Worm (Caenorhabditis elegans) whole organism, early embryonic: Measurements from ENCODE around the gene srh-192.

ENCODE experiments used
- B0310.2 ChIP-seq: sonication (generic microtip); optimal IDR thresholded peaks from 2 replicates; lab custom pipeline; 2016; ENCODE audit warnings: mild to moderate bottlenecking, missing genetic modification characterization, missing compliant biosample characterization
- F13C5.2 ChIP-seq: sonication (generic microtip); optimal IDR thresholded peaks from 2 replicates; lab custom pipeline; 2017; ENCODE audit warnings: mild to moderate bottlenecking, missing genetic modification characterization, inconsistent platforms, missing compliant biosample characterization
- aly-1 ChIP-seq: sonication (generic microtip); optimal IDR thresholded peaks from 2 replicates; lab custom pipeline; 2016; ENCODE audit warnings: missing genetic modification characterization, missing compliant biosample characterization
- ama-1 ChIP-seq: fragments of 150-350 bp; optimal IDR thresholded peaks from 2 replicates; lab custom pipeline; 2014
- ceh-13 ChIP-seq: fragments of 200-800 bp; sonication (Bioruptor generic); optimal IDR thresholded peaks from 2 replicates; lab custom pipeline; 2018; ENCODE audit warnings: mild to moderate bottlenecking, missing genetic modification characterization, missing compliant biosample characterization
- ceh-36 ChIP-seq: sonication (generic microtip); optimal IDR thresholded peaks from 2 replicates; lab custom pipeline; 2016; ENCODE audit warnings: missing genetic modification characterization, inconsistent platforms, missing compliant biosample characterization
- ets-7 ChIP-seq: sonication (generic microtip); optimal IDR thresholded peaks from 2 replicates; lab custom pipeline; 2016; ENCODE audit warnings: missing genotype, missing genetic modification characterization, missing compliant biosample characterization
- flt-1 ChIP-seq: fragments of 200-800 bp; sonication (Bioruptor generic); IDR thresholded peaks from 2 replicates; pipeline ENCODE4 v1.3.6; 2022; ENCODE audit warnings: missing genetic modification characterization, missing compliant biosample characterization
- hmbx-1 ChIP-seq: sonication (generic microtip); optimal IDR thresholded peaks from 2 replicates; lab custom pipeline; 2016; ENCODE audit warnings: mild to moderate bottlenecking, missing genetic modification characterization, missing compliant biosample characterization
- hmg-4 ChIP-seq: fragments of 200-800 bp; sonication (Bioruptor generic); optimal IDR thresholded peaks from 2 replicates; lab custom pipeline; 2018; ENCODE audit warnings: mild to moderate bottlenecking, missing genetic modification characterization, missing compliant biosample characterization
- hnd-1 ChIP-seq: sonication (generic microtip); optimal IDR thresholded peaks from 2 replicates; lab custom pipeline; 2016; ENCODE audit warnings: missing genetic modification characterization, missing compliant biosample characterization
- pes-1 ChIP-seq: fragments of 200-800 bp; sonication (Bioruptor generic); IDR thresholded peaks from 2 replicates; pipeline ENCODE4 v1.3.6; 2022; ENCODE audit warnings: missing genetic modification reagents, missing genetic modification characterization, missing compliant biosample characterization
- scrt-1 ChIP-seq: fragments of 200-800 bp; sonication (Bioruptor generic); IDR thresholded peaks from 2 replicates; pipeline ENCODE4 v1.3.6; 2022; ENCODE audit warnings: missing genetic modification characterization, missing compliant biosample characterization
- sea-1 ChIP-seq: fragments of 200-800 bp; sonication (Bioruptor generic); conservative IDR thresholded peaks from 2 replicates; pipeline ENCODE4 v1.3.6; 2022; ENCODE audit warnings: missing genetic modification characterization, missing compliant biosample characterization
- tbx-11 ChIP-seq: fragments of 200-800 bp; sonication (Bioruptor generic); IDR thresholded peaks from 2 replicates; pipeline ENCODE4 v1.3.6; 2022; ENCODE audit warnings: missing genetic modification characterization, missing compliant biosample characterization
- tbx-37 ChIP-seq: fragments of 200-800 bp; sonication (Bioruptor generic); conservative IDR thresholded peaks from 2 replicates; pipeline ENCODE4 v1.3.6; 2022; ENCODE audit warnings: missing genetic modification reagents, missing genetic modification characterization, missing compliant biosample characterization
- tra-4 ChIP-seq: sonication (generic microtip); optimal IDR thresholded peaks from 2 replicates; lab custom pipeline; 2017; ENCODE audit warnings: missing genetic modification characterization, missing compliant biosample characterization

srh-192 gene

DNA sequence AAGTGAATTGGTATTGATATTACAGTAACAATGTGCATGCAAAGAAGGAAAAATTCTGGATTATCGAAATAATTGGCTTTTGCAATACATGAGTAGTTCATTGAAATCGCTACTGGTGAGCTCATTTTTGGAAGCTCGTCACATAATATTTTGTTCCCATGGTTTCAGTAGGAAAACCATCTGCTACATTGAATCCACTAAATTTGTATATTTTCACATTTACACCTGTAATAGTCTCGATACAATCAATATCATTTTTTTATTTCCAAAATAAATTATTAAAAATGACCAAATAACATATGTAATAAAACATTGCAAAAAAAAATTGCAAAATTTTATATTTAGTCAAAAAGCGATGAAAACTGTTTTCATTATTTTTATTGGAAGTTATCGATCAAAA, at the start of gene srh-192:
Gene srh-192, minus strand, starts transcription at position 101 of the 400 bp plus-strand sequence.
- no peak for TF ChIP-seq aly-1 (tag; lab: Kevin White, UChicago)
- TF ChIP-seq scrt-1 (GFP tag; lab: Robert Waterston, UW) = no peak
- no peak for TF ChIP-seq F13C5.2
- no peak for TF ChIP-seq tbx-11 (GFP tag; lab: Robert Waterston, UW)

DNA sequence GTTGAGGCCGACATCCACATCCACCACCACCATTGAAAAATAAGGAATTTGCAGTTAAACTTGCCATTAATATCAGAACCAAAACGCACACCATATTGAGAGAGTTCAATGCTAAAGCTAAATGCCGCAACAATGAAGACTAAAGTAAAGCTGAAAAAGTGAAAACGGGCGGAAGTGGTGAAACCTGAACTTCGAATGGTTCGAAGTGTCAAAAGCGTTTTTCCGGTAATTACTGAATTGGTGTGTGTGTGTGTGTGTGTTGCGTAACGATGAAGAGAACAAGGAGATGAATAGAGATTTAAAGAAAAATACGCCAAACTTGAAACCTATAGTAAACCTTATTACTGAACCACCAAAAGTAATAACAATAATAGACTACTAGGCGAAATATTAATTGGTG, 49.6 kb upstream of the srh-192 start, which contains the start of gene grl-13:
Gene grl-13, minus strand, starts transcription at position 101 of the 400 bp plus-strand sequence.
- TF ChIP-seq flt-1 (GFP tag; lab: Robert Waterston, UW) (no peak), sea-1 (GFP tag; lab: Robert Waterston, UW) (no peak), ets-7 (tag; lab: Kevin White, UChicago) (no peak), hmbx-1 (no peak), aly-1 (tag; lab: Kevin White, UChicago) (no peak), hmg-4 (GFP tag; lab: Kevin White, UChicago) (no peak), ama-1 (no peak), hnd-1 (tag; lab: Kevin White, UChicago) (no peak), ceh-13 (no peak), tra-4 (tag; lab: Kevin White, UChicago) (no peak), pes-1 (GFP tag; lab: Robert Waterston, UW) (no peak), tbx-11 (GFP tag; lab: Robert Waterston, UW) (no peak), ceh-36 (tag; lab: Kevin White, UChicago) (no peak), scrt-1 (GFP tag; lab: Robert Waterston, UW) (no peak), B0310.2 (no peak)

DNA sequence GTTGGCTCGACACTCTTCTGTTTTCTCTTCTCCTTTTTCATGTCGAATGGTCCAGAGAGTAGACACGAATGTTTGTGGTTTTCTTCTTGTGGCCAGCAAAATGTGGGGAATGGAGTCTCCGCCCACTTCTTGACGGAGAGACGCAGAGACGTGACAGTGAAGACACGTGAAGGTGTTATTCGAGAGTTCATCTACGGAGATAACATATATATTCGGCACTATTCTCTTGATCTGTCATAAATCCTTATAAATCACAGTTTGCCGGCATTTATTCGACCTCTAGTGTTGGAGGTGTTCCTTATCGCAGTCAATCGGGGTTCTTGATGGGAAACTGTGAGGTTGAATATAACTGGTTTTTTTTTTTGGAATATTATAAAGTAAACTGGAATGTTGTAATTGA, 46.5 kb upstream of the srh-192 start, which contains the start of gene F32D1.3:
Gene F32D1.3, minus strand, starts transcription at position 65 of the 400 bp plus-strand sequence.
- TF ChIP-seq ceh-13 (no peak), flt-1 (GFP tag; lab: Robert Waterston, UW) (no peak), F13C5.2 (no peak), tra-4 (tag; lab: Kevin White, UChicago) (no peak), scrt-1 (GFP tag; lab: Robert Waterston, UW) (no peak), pes-1 (GFP tag; lab: Robert Waterston, UW) (no peak), hmbx-1 (no peak), ceh-36 (tag; lab: Kevin White, UChicago) (no peak), tbx-37 (GFP tag; lab: Robert Waterston, UW) (no peak), B0310.2 (no peak), ets-7 (tag; lab: Kevin White, UChicago) (no peak), ama-1 (no peak), tbx-11 (GFP tag; lab: Robert Waterston, UW) (no peak), hmg-4 (GFP tag; lab: Kevin White, UChicago) (no peak), sea-1 (GFP tag; lab: Robert Waterston, UW) (no peak)

DNA sequence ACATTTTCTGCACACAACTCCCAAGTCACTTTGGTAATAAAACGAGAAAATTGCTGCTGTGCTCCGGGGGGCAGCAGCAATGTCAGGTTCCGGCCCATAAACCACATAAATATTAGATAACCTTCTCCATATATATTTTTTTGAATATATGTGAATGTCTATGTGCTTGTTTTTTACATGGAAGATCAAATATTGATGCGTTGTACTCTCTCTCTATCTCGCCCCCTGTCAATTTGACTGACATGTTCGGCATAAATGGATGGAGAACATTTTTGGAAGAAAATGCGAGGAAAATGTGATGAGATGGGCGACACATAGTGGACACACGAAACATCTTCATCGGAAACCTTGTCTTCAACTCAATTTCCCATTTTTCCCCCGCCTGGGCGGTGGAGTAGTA, 45.1 kb upstream of the srh-192 start:
- no peak for TF ChIP-seq B0310.2
- TF ChIP-seq ceh-13 = no peak
- TF ChIP-seq hmbx-1 = no peak
- TF ChIP-seq aly-1 (tag; lab: Kevin White, UChicago) = no peak
- TF ChIP-seq sea-1 (GFP tag; lab: Robert Waterston, UW) = no peak
- no peak for TF ChIP-seq tra-4 (tag; lab: Kevin White, UChicago)
- no peak for TF ChIP-seq scrt-1 (GFP tag; lab: Robert Waterston, UW)
- no peak for TF ChIP-seq tbx-37 (GFP tag; lab: Robert Waterston, UW)
- no peak for TF ChIP-seq hnd-1 (tag; lab: Kevin White, UChicago)
- TF ChIP-seq hmg-4 (GFP tag; lab: Kevin White, UChicago) = no peak
- TF ChIP-seq ets-7 (tag; lab: Kevin White, UChicago) = no peak

DNA sequence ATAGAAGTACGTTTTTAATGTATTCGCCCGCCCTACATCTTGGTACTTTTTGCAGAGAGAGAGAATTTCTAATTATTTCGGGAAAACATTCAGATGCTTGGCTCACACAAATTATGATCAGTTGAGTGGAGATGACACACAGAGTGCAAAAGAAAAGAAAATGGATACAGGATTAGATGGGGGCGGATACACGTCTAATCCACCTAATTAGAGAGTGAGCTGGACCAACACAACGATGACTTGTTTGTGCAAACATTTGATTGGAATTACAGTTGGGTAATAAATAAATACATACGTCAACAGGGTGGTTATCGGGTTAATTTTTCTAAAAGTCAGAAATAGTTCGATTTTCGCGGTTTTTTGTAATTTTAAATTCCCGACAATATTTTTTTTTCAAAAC, 44.2 kb upstream of the srh-192 start:
- no peak for TF ChIP-seq tbx-11 (GFP tag; lab: Robert Waterston, UW)
- TF ChIP-seq ceh-36 (tag; lab: Kevin White, UChicago) = no peak
- no peak for TF ChIP-seq scrt-1 (GFP tag; lab: Robert Waterston, UW)
- no peak for TF ChIP-seq sea-1 (GFP tag; lab: Robert Waterston, UW)
- no peak for TF ChIP-seq pes-1 (GFP tag; lab: Robert Waterston, UW)
- TF ChIP-seq B0310.2 = no peak
- no peak for TF ChIP-seq tra-4 (tag; lab: Kevin White, UChicago)
- no peak for TF ChIP-seq ceh-13
- no peak for TF ChIP-seq hmg-4 (GFP tag; lab: Kevin White, UChicago)
- TF ChIP-seq hnd-1 (tag; lab: Kevin White, UChicago) = no peak
- TF ChIP-seq F13C5.2 = no peak
- no peak for TF ChIP-seq ets-7 (tag; lab: Kevin White, UChicago)
- TF ChIP-seq aly-1 (tag; lab: Kevin White, UChicago) = no peak
- TF ChIP-seq tbx-37 (GFP tag; lab: Robert Waterston, UW) = no peak
- TF ChIP-seq ama-1 = no peak

DNA sequence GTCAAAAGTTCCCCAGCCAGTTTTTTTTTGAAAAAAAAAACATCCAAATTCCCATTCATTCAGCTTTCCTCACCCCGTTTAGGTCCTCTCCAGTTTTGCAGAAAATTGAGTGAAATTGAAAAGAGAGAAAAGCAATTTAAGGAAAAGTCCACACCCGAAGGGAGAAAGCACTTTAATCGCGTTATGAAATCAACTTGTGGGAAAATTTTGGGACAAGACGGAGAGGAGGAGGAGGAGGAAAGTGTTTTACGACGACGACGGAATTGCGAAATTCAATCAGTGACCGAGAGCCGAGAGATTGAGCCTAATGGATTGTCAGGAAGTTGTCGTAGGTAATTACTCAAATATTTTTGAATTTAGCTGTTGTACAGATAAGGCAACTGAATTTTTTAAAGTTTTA, 42.4 kb upstream of the srh-192 start:
- TF ChIP-seq hnd-1 (tag; lab: Kevin White, UChicago) (no peak), ets-7 (tag; lab: Kevin White, UChicago) (no peak), sea-1 (GFP tag; lab: Robert Waterston, UW) (no peak), pes-1 (GFP tag; lab: Robert Waterston, UW) (no peak), tbx-11 (GFP tag; lab: Robert Waterston, UW) (no peak), ceh-13 (no peak), hmg-4 (GFP tag; lab: Kevin White, UChicago) (no peak), aly-1 (tag; lab: Kevin White, UChicago) (no peak), F13C5.2 (no peak), ama-1 (no peak), hmbx-1 (no peak), tbx-37 (GFP tag; lab: Robert Waterston, UW) (no peak), ceh-36 (tag; lab: Kevin White, UChicago) (no peak), B0310.2 (no peak), scrt-1 (GFP tag; lab: Robert Waterston, UW) (no peak), tra-4 (tag; lab: Kevin White, UChicago) (no peak), flt-1 (GFP tag; lab: Robert Waterston, UW) (no peak)

DNA sequence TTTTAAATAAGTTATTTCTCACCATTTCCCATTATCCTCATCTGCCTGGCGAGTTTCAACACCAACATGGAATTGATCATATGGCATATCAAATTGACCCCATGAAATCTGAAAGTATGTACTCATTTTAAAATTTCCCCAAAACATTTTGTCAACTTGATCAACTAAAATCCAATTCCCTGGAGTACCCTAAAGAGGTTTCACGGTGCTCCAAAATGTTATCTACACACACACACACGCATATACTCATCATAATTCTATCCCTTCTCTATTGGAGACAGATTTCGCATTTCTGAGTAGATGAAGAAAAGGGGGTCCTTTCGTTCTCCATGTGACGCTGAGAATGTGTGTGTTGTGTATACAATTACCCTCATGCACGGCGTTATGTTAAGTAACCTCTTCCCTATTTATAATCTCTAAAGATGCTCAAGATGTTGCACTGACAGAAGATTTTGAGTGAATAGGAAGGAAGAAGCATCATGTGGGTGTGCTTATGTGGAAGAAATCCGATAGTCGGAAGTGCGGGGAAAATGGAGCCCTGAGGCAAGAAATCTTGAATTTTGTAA, 41.2 kb upstream of the srh-192 start:
- no peak for TF ChIP-seq flt-1 (GFP tag; lab: Robert Waterston, UW)
- no peak for TF ChIP-seq tbx-37 (GFP tag; lab: Robert Waterston, UW)
- no peak for TF ChIP-seq scrt-1 (GFP tag; lab: Robert Waterston, UW)
- no peak for TF ChIP-seq sea-1 (GFP tag; lab: Robert Waterston, UW)
- no peak for TF ChIP-seq pes-1 (GFP tag; lab: Robert Waterston, UW)
- TF ChIP-seq hmbx-1 = no peak
- no peak for TF ChIP-seq hnd-1 (tag; lab: Kevin White, UChicago)
- no peak for TF ChIP-seq ceh-36 (tag; lab: Kevin White, UChicago)
- no peak for TF ChIP-seq ceh-13
- TF ChIP-seq ama-1 = no peak
- no peak for TF ChIP-seq aly-1 (tag; lab: Kevin White, UChicago)
- TF ChIP-seq tbx-11 (GFP tag; lab: Robert Waterston, UW) = no peak
- no peak for TF ChIP-seq F13C5.2
- TF ChIP-seq B0310.2 = no peak
